Worm (Caenorhabditis elegans) whole organism, young adult: ENCODE results near the gene F35H8.12.
A peak's percentile ranks its signal among the peaks of the same experiment; 100 is the strongest.

Experiments
- C06A6.2 ChIP-seq: fragments of 200-800 bp; sonication (Bioruptor generic); conservative IDR thresholded peaks from 2 replicates; pipeline ENCODE4 v1.3.6; 2022; ENCODE audit warnings: missing genetic modification characterization, missing compliant biosample characterization
- F10E7.11 ChIP-seq: sonication (generic microtip); optimal IDR thresholded peaks from 2 replicates; lab custom pipeline; 2017; ENCODE audit warnings: mild to moderate bottlenecking, missing genetic modification characterization, moderate library complexity, missing compliant biosample characterization
- K12H6.12 ChIP-seq: fragments of 200-800 bp; sonication (Bioruptor generic); optimal IDR thresholded peaks from 2 replicates; lab custom pipeline; 2018; ENCODE audit warnings: mild to moderate bottlenecking, missing genetic modification characterization, missing compliant biosample characterization
- ZK185.1 ChIP-seq: sonication (generic microtip); optimal IDR thresholded peaks from 2 replicates; lab custom pipeline; 2016; ENCODE audit warnings: mild to moderate bottlenecking, missing genetic modification characterization, missing compliant biosample characterization; ENCODE audit not compliant: poor library complexity, severe bottlenecking
- ama-1 ChIP-seq, 3 experiments: fragments of 150-350 bp in 1 of 3; sonication (generic microtip) in 2 of 3; optimal IDR thresholded peaks; 2 replicates each; lab custom pipeline; 2014 to 2018; ENCODE audit warnings: missing biosample characterization in 2 of 3, missing genetic modification characterization in 2 of 3, missing genetic modification reagents in 2 of 3
- athp-1 ChIP-seq: sonication (generic microtip); optimal IDR thresholded peaks from 2 replicates; lab custom pipeline; 2017; ENCODE audit warnings: mild to moderate bottlenecking, missing genetic modification characterization, missing compliant biosample characterization
- attf-3 ChIP-seq: fragments of 200-800 bp; sonication (Bioruptor generic); conservative IDR thresholded peaks from 2 replicates; pipeline ENCODE4 v1.3.6; 2022; ENCODE audit warnings: missing genetic modification reagents, missing genetic modification characterization, missing compliant biosample characterization
- attf-5 ChIP-seq: fragments of 200-800 bp; sonication (Bioruptor generic); optimal IDR thresholded peaks from 2 replicates; lab custom pipeline; 2018; ENCODE audit warnings: mild to moderate bottlenecking, missing genetic modification characterization, missing compliant biosample characterization
- attf-6 ChIP-seq: fragments of 200-800 bp; sonication (Bioruptor generic); IDR thresholded peaks from 2 replicates; pipeline ENCODE4 v1.3.6; 2022; ENCODE audit warnings: missing genetic modification reagents, missing genetic modification characterization, missing compliant biosample characterization
- bed-2 ChIP-seq: fragments of 200-800 bp; sonication (Bioruptor generic); IDR thresholded peaks from 2 replicates; pipeline ENCODE4 v1.3.6; 2022; ENCODE audit warnings: missing genetic modification reagents, missing genetic modification characterization, missing compliant biosample characterization
- cebp-1 ChIP-seq, 2 experiments: fragments of 200-800 bp in 1 of 2; sonication (Bioruptor generic) in 1 of 2; sonication (generic microtip) in 1 of 2; IDR thresholded peaks in 1 of 2; optimal IDR thresholded peaks in 1 of 2; 2 replicates each; pipeline versions ENCODE4 v1.3.6 to Lab custom; 2017 to 2022; ENCODE audit warnings: missing compliant biosample characterization in 2 of 2, missing genetic modification characterization in 2 of 2, mild to moderate bottlenecking in 1 of 2, missing genetic modification reagents in 1 of 2, moderate library complexity in 1 of 2
- ceh-100 ChIP-seq: fragments of 200-800 bp; sonication (Bioruptor generic); IDR thresholded peaks from 2 replicates; pipeline ENCODE4 v1.3.6; 2022; ENCODE audit warnings: missing genetic modification reagents, missing genetic modification characterization, missing compliant biosample characterization
- ceh-27 ChIP-seq: fragments of 200-800 bp; sonication (Bioruptor generic); optimal IDR thresholded peaks from 2 replicates; lab custom pipeline; 2018; ENCODE audit warnings: mild to moderate bottlenecking, missing genetic modification characterization, moderate library complexity, missing compliant biosample characterization
- gei-17 ChIP-seq: fragments of 200-800 bp; sonication (Bioruptor generic); optimal IDR thresholded peaks from 2 replicates; lab custom pipeline; 2018; ENCODE audit warnings: mild to moderate bottlenecking, missing genetic modification characterization, missing compliant biosample characterization
- him-1 ChIP-seq: sonication (generic microtip); optimal IDR thresholded peaks from 2 replicates; lab custom pipeline; 2016; ENCODE audit warnings: missing genotype, missing genetic modification reagents, missing genetic modification characterization, missing compliant biosample characterization
- hmg-1.2 ChIP-seq: fragments of 200-800 bp; sonication (Bioruptor generic); IDR thresholded peaks from 2 replicates; pipeline ENCODE4 v1.3.6; 2022; ENCODE audit warnings: missing genetic modification reagents, missing genetic modification characterization, missing compliant biosample characterization
- lin-35 ChIP-seq, 3 experiments: fragments of 150-350 bp in 2 of 3; sonication (generic microtip) in 1 of 3; optimal IDR thresholded peaks; 2 replicates each; lab custom pipeline; 2014 to 2018; ENCODE audit warnings: missing biosample characterization in 3 of 3, missing genetic modification characterization in 3 of 3, missing genetic modification reagents in 3 of 3
- lin-54 ChIP-seq: fragments of 200-800 bp; sonication (Bioruptor generic); optimal IDR thresholded peaks from 2 replicates; lab custom pipeline; 2018; ENCODE audit warnings: mild to moderate bottlenecking, missing genetic modification characterization, missing compliant biosample characterization
- lsl-1 ChIP-seq: fragments of 200-800 bp; sonication (Bioruptor generic); optimal IDR thresholded peaks from 2 replicates; lab custom pipeline; 2018; ENCODE audit warnings: mild to moderate bottlenecking, missing genetic modification characterization, moderate library complexity, missing compliant biosample characterization
- madf-6 ChIP-seq: fragments of 200-800 bp; sonication (Bioruptor generic); IDR thresholded peaks from 2 replicates; pipeline ENCODE4 v1.3.6; 2022; ENCODE audit warnings: missing genetic modification reagents, missing genetic modification characterization, missing compliant biosample characterization
- mcd-1 ChIP-seq: fragments of 200-800 bp; sonication (Bioruptor generic); IDR thresholded peaks from 2 replicates; pipeline ENCODE4 v1.3.6; 2022; ENCODE audit warnings: missing genetic modification reagents, missing genetic modification characterization, missing compliant biosample characterization
- nfya-1 ChIP-seq: sonication (generic microtip); optimal IDR thresholded peaks from 2 replicates; lab custom pipeline; 2017; ENCODE audit warnings: antibody characterized with exemption, missing compliant biosample characterization, missing genetic modification characterization, borderline replicate concordance; ENCODE audit not compliant: insufficient read depth
- nfya-2 ChIP-seq: fragments of 200-800 bp; sonication (Bioruptor generic); IDR thresholded peaks from 2 replicates; pipeline ENCODE4 v1.3.6; 2022; ENCODE audit warnings: missing genetic modification reagents, missing genetic modification characterization, missing compliant biosample characterization
- nfyb-1 ChIP-seq: fragments of 200-800 bp; sonication (Bioruptor generic); IDR thresholded peaks from 2 replicates; pipeline ENCODE4 v1.3.6; 2022; ENCODE audit warnings: missing genetic modification reagents, missing genetic modification characterization, missing compliant biosample characterization
- nhr-90 ChIP-seq: sonication (generic microtip); optimal IDR thresholded peaks from 2 replicates; lab custom pipeline; 2016; ENCODE audit warnings: missing genotype, mild to moderate bottlenecking, missing genetic modification characterization, missing compliant biosample characterization
- rcor-1 ChIP-seq: fragments of 200-800 bp; sonication (Bioruptor generic); IDR thresholded peaks from 2 replicates; pipeline ENCODE4 v1.3.6; 2022; ENCODE audit warnings: missing genetic modification reagents, missing genetic modification characterization, missing compliant biosample characterization
- rec-8 ChIP-seq, 2 experiments: sonication (generic microtip); optimal IDR thresholded peaks; 2 replicates each; lab custom pipeline; 2016; ENCODE audit warnings: mild to moderate bottlenecking in 2 of 2, missing genetic modification characterization in 2 of 2, missing genetic modification reagents in 2 of 2, missing genotype in 2 of 2, missing biosample characterization in 1 of 2, missing compliant biosample characterization in 1 of 2, moderate library complexity in 1 of 2
- snpc-1.3 ChIP-seq: sonication (generic microtip); optimal IDR thresholded peaks from 2 replicates; lab custom pipeline; 2017; ENCODE audit warnings: missing genetic modification characterization, mild to moderate bottlenecking, missing compliant biosample characterization, antibody characterized with exemption, moderate library complexity, missing genotype, missing genetic modification reagents; ENCODE audit not compliant: insufficient read depth
- tbp1 ChIP-seq: fragments of 200-800 bp; sonication (Bioruptor generic); optimal IDR thresholded peaks from 2 replicates; lab custom pipeline; 2018; ENCODE audit warnings: mild to moderate bottlenecking, missing genetic modification characterization, missing compliant biosample characterization
- tlf-1 ChIP-seq: fragments of 200-800 bp; sonication (Bioruptor generic); optimal IDR thresholded peaks from 2 replicates; lab custom pipeline; 2018; ENCODE audit warnings: mild to moderate bottlenecking, missing genetic modification characterization, missing compliant biosample characterization
- unc-130 ChIP-seq: sonication (generic microtip); optimal IDR thresholded peaks from 2 replicates; lab custom pipeline; 2016; ENCODE audit warnings: missing genetic modification reagents, missing genetic modification characterization, missing compliant biosample characterization
- ztf-22 ChIP-seq: fragments of 200-800 bp; sonication (Bioruptor generic); optimal IDR thresholded peaks from 2 replicates; lab custom pipeline; 2018; ENCODE audit warnings: mild to moderate bottlenecking, missing genetic modification characterization, moderate library complexity, missing compliant biosample characterization
- ztf-28 ChIP-seq: fragments of 200-800 bp; sonication (Bioruptor generic); IDR thresholded peaks from 2 replicates; pipeline ENCODE4 v1.3.6; 2022; ENCODE audit warnings: missing genetic modification reagents, missing genetic modification characterization, missing compliant biosample characterization
- ztf-6 ChIP-seq: fragments of 200-800 bp; sonication (Bioruptor generic); IDR thresholded peaks from 2 replicates; pipeline ENCODE4 v1.3.6; 2022; ENCODE audit warnings: missing genetic modification reagents, missing genetic modification characterization, missing compliant biosample characterization

Gene F35H8.12

DNA sequence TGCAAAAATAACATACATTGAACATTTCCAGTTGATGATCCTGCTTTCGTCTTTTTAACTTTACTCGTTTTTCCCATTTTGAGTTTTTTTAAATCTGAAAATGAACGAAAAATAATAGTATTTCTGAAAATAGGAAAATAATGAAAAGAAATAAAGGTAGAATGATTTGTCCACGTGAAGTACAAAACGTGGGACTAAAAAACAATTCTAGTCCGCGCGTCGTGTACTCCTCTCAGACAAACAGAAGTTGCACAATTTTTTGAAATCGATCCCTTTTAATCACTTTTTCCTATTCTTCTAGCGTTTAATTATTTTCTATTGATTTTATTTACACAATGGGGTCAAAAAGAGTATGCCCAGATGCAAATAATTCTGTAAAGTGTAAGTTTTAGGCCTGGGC, 39.4 kb downstream of the F35H8.12 start, which contains the start of the genes E02H1.1 and tag-124 (continued):
- TF ChIP-seq hmg-1.2 (GFP tag; lab: Robert Waterston, UW) (no peak), lsl-1 (GFP tag; lab: Kevin White, UChicago) (peak; percentile 27), unc-130 (peak; percentile 82), nhr-90 (tag; lab: Kevin White, UChicago) (no peak), cebp-1 (GFP tag; IDR thresholded peaks at IDR 0.05; lab: Robert Waterston, UW) (no peak), cebp-1 (tag; optimal IDR thresholded peaks at IDR 0.05; lab: Kevin White, UChicago) (peak; percentile 58), K12H6.12 (tag; lab: Kevin White, UChicago) (peak; percentile 48), nfya-1 (tag; lab: Kevin White, UChicago) (no peak), ceh-100 (peak; percentile 57), attf-6 (GFP tag; lab: Robert Waterston, UW) (0 out of 2 replicates have a peak, but pooled peaks have one; percentile 31), rcor-1 (GFP tag; lab: Robert Waterston, UW) (peak; percentile 62), him-1 (tag; lab: Kevin White, UChicago) (peak; percentile 40), bed-2 (GFP tag; lab: Robert Waterston, UW) (0 out of 2 replicates have a peak, but pooled peaks have one; percentile 34), rec-8 (tag; optimal IDR thresholded peaks at IDR 0.05; lab: Kevin White, UChicago) (peak in 1 of 2 experiments; percentile 68), attf-5 (GFP tag; lab: Kevin White, UChicago) (no peak), gei-17 (GFP tag; lab: Kevin White, UChicago) (no peak), attf-3 (peak; percentile 59), athp-1 (tag; lab: Kevin White, UChicago) (peak; percentile 44), nfya-2 (GFP tag; lab: Robert Waterston, UW) (no peak), mcd-1 (GFP tag; lab: Robert Waterston, UW) (peak; percentile 63; the same call in 1 of the 2 replicates), lin-54 (peak; percentile 35), ceh-27 (GFP tag; lab: Kevin White, UChicago) (peak; percentile 69), C06A6.2 (no peak), ztf-28 (GFP tag; lab: Robert Waterston, UW) (peak; percentile 64; the same call in 1 of the 2 replicates), madf-6 (GFP tag; lab: Robert Waterston, UW) (peak; percentile 70; the same call in 1 of the 2 replicates), lin-35 (GFP tag; optimal IDR thresholded peaks at IDR 0.05; lab: Kevin White, UChicago) (peak in 1 of 3 experiments; percentile 48), ZK185.1 (tag; lab: Kevin White, UChicago) (peak; percentile 93), ama-1 (optimal IDR thresholded peaks at IDR 0.05; lab: Kevin White, UChicago) (no peak), ama-1 (GFP tag; optimal IDR thresholded peaks at IDR 0.05; lab: Kevin White, UChicago) (no peak), tbp1 (GFP tag; lab: Kevin White, UChicago) (peak; percentile 21)

- TF ChIP-seq tlf-1 (GFP tag; lab: Kevin White, UChicago) = no peak
- no peak for TF ChIP-seq snpc-1.3 (tag; lab: Kevin White, UChicago)
Observed at ce11 chrII:9592737-9593136, 41.1 kb downstream of the F35H8.12 start, which contains the start of gene parp-2. parp-2 (plus strand) TSS chrII:9593037.

DNA sequence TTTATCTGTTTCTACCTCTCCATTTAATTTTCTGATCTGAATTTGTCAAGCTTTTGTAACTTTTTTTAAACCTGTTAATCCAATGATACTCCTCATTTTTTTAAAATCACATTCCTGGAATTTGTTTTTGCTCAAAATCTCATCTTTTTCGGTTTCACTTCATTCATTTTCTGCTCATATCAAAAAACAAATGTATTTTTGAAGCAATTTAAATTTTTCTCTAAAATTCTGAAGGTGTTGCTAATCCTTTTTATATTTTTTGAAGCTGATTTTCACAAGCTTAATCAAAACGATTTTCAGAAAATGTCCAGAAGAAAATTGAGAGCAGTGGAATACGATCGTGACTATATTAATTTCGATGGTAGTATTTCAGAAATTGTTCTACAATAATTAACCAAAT, 43.3 kb downstream of the F35H8.12 start, which contains the start of gene E02H1.5:
E02H1.5 (plus strand) TSS at position 301 of the 400 bp plus-strand sequence.
- 0 out of 2 replicates have a peak, but pooled peaks have one; percentile 4 for TF ChIP-seq hmg-1.2 (GFP tag; lab: Robert Waterston, UW)
- TF ChIP-seq attf-5 (GFP tag; lab: Kevin White, UChicago) = no peak
- TF ChIP-seq nfya-2 (GFP tag; lab: Robert Waterston, UW) = no peak
- no peak for TF ChIP-seq ceh-100
- TF ChIP-seq F10E7.11 = no peak
- no peak for TF ChIP-seq ztf-6
- no peak for TF ChIP-seq nfyb-1 (GFP tag; lab: Robert Waterston, UW)
- no peak for TF ChIP-seq ztf-22 (GFP tag; lab: Kevin White, UChicago)
